Fruit fly (Drosophila melanogaster) whole organism, wandering third instar larva: Measurements from ENCODE around the gene CG3402.

ENCODE experiments used
- Abd-B ChIP-seq: fragments of >200 bp; optimal IDR thresholded peaks from 2 replicates; lab custom pipeline; 2017; ENCODE audit warnings: missing biosample characterization, missing genetic modification characterization
- CG32264 ChIP-seq: fragments of 200-800 bp; sonication (Bioruptor generic); optimal IDR thresholded peaks from 2 replicates; lab custom pipeline; 2016; ENCODE audit warnings: missing biosample characterization, missing genetic modification characterization
- CG9705 ChIP-seq: fragments of 200-800 bp; sonication (Bioruptor generic); optimal IDR thresholded peaks from 2 replicates; lab custom pipeline; 2018; ENCODE audit warnings: missing biosample characterization, mild to moderate bottlenecking, missing genetic modification characterization
- CrebA ChIP-seq: fragments of 200-800 bp; sonication (Bioruptor generic); optimal IDR thresholded peaks from 2 replicates; lab custom pipeline; 2016; ENCODE audit warnings: missing biosample characterization, mild to moderate bottlenecking, missing genetic modification characterization, borderline replicate concordance
- Dfd ChIP-seq: fragments of >200 bp; optimal IDR thresholded peaks from 2 replicates; lab custom pipeline; 2017; ENCODE audit warnings: missing biosample characterization, missing genetic modification characterization
- Dif ChIP-seq: fragments of 200-275, 200-300 bp; sonication (Bioruptor generic); optimal IDR thresholded peaks from 2 replicates; lab custom pipeline; 2018; ENCODE audit warnings: missing biosample characterization, missing genetic modification characterization; ENCODE audit not compliant: partially characterized antibody
- GATAd ChIP-seq: sonication (Bioruptor generic); optimal IDR thresholded peaks from 2 replicates; lab custom pipeline; 2016; ENCODE audit warnings: missing biosample characterization, missing genetic modification characterization
- HLH106 ChIP-seq: fragments of 200-800 bp; optimal IDR thresholded peaks from 3 replicates; lab custom pipeline; 2019; ENCODE audit warnings: missing biosample characterization, mild to moderate bottlenecking, missing genetic modification characterization, moderate library complexity
- Hnf4 ChIP-seq: fragments of 200-800 bp; sonication (Bioruptor generic); optimal IDR thresholded peaks from 2 replicates; lab custom pipeline; 2016; ENCODE audit warnings: missing biosample characterization, mild to moderate bottlenecking, missing genetic modification characterization
- Hr78 ChIP-seq: fragments of >200 bp; optimal IDR thresholded peaks from 2 replicates; lab custom pipeline; 2017; ENCODE audit warnings: missing biosample characterization, missing genetic modification characterization
- Hr83 ChIP-seq: fragments of 200-300 bp; sonication (Bioruptor generic); optimal IDR thresholded peaks from 2 replicates; lab custom pipeline; 2016; ENCODE audit warnings: missing biosample characterization, mild to moderate bottlenecking, missing genetic modification characterization, moderate library complexity; ENCODE audit not compliant: poor library complexity, severe bottlenecking
- Jra ChIP-seq: sonication (Bioruptor generic); optimal IDR thresholded peaks from 2 replicates; lab custom pipeline; 2016; ENCODE audit warnings: missing biosample characterization, missing genetic modification characterization
- Mio ChIP-seq: sonication (Bioruptor generic); optimal IDR thresholded peaks from 2 replicates; lab custom pipeline; 2016; ENCODE audit warnings: missing biosample characterization, missing genetic modification characterization
- Myc ChIP-seq: fragments of >200 bp; optimal IDR thresholded peaks from 2 replicates; lab custom pipeline; 2017
- N ChIP-seq: fragments of >200 bp; optimal IDR thresholded peaks from 2 replicates; lab custom pipeline; 2018; ENCODE audit warnings: missing biosample characterization, missing external identifiers, missing genetic modification characterization
- OdsH ChIP-seq: fragments of 200-800 bp; sonication (Bioruptor generic); optimal IDR thresholded peaks from 2 replicates; lab custom pipeline; 2016; ENCODE audit warnings: missing biosample characterization, mild to moderate bottlenecking, missing genetic modification characterization
- Rel ChIP-seq, 2 experiments: fragments of 200-800 bp; sonication (Bioruptor generic) in 1 of 2; optimal IDR thresholded peaks; 2 replicates in 1 of 2; 3 replicates in 1 of 2; lab custom pipeline; 2016 to 2019; ENCODE audit warnings: mild to moderate bottlenecking in 2 of 2, missing biosample characterization in 2 of 2, missing genetic modification characterization in 2 of 2, moderate library complexity in 1 of 2
- Sp1 ChIP-seq: fragments of 200-800 bp; sonication (Bioruptor generic); optimal IDR thresholded peaks from 3 replicates; lab custom pipeline; 2019; ENCODE audit warnings: missing biosample characterization, mild to moderate bottlenecking, missing genetic modification characterization, moderate library complexity
- Vsx2 ChIP-seq: fragments of 200-300, 225-300 bp; sonication (Bioruptor generic); optimal IDR thresholded peaks from 2 replicates; lab custom pipeline; 2018; ENCODE audit warnings: missing biosample characterization, missing genetic modification characterization; ENCODE audit not compliant: partially characterized antibody
- br ChIP-seq: fragments of 200-800 bp; sonication (Bioruptor generic); optimal IDR thresholded peaks from 2 replicates; lab custom pipeline; 2016; ENCODE audit warnings: missing biosample characterization, missing genetic modification characterization
- brk ChIP-seq: fragments of 200-800 bp; sonication (Bioruptor generic); optimal IDR thresholded peaks from 2 replicates; lab custom pipeline; 2016; ENCODE audit warnings: missing biosample characterization, mild to moderate bottlenecking, missing genetic modification characterization
- dl ChIP-seq, 2 experiments: fragments of 175-275, 200-275 bp in 1 of 2; fragments of 200-275 bp in 1 of 2; sonication (Bioruptor generic); optimal IDR thresholded peaks; lab custom pipeline; 2018; ENCODE audit warnings: mild to moderate bottlenecking in 2 of 2, missing biosample characterization in 2 of 2, missing genetic modification characterization in 2 of 2, moderate library complexity in 2 of 2; ENCODE audit not compliant: partially characterized antibody in 2 of 2, insufficient read depth in 1 of 2
- dmrt93B ChIP-seq: fragments of 200-800 bp; sonication (Bioruptor generic); optimal IDR thresholded peaks from 2 replicates; lab custom pipeline; 2018; ENCODE audit warnings: missing biosample characterization, mild to moderate bottlenecking, missing genetic modification characterization
- dsf ChIP-seq: sonication (Bioruptor generic); optimal IDR thresholded peaks from 2 replicates; lab custom pipeline; 2016; ENCODE audit warnings: missing biosample characterization, missing genetic modification characterization, borderline replicate concordance
- ey ChIP-seq: fragments of 200-800 bp; sonication (Bioruptor generic); optimal IDR thresholded peaks from 2 replicates; lab custom pipeline; 2016; ENCODE audit warnings: missing biosample characterization, missing genetic modification characterization
- foxo ChIP-seq, 2 experiments: fragments of 200-800 bp; sonication (Bioruptor generic); optimal IDR thresholded peaks; 2 replicates in 1 of 2; 3 replicates in 1 of 2; lab custom pipeline; 2016 to 2017; ENCODE audit warnings: missing biosample characterization in 2 of 2, missing genetic modification characterization in 2 of 2
- fru ChIP-seq: fragments of 200-800 bp; sonication (Bioruptor generic); optimal IDR thresholded peaks from 3 replicates; lab custom pipeline; 2016; ENCODE audit warnings: missing biosample characterization, mild to moderate bottlenecking, missing genetic modification characterization
- h ChIP-seq: fragments of 200-800 bp; sonication (Bioruptor generic); optimal IDR thresholded peaks from 3 replicates; lab custom pipeline; 2016; ENCODE audit warnings: missing biosample characterization, mild to moderate bottlenecking, missing genetic modification characterization
- jim ChIP-seq: fragments of 175-275, 200-325 bp; sonication (Bioruptor generic); optimal IDR thresholded peaks from 2 replicates; lab custom pipeline; 2016; ENCODE audit warnings: missing biosample characterization, mild to moderate bottlenecking, missing genetic modification characterization
- lola ChIP-seq: fragments of >200 bp; optimal IDR thresholded peaks from 2 replicates; lab custom pipeline; 2017; ENCODE audit warnings: missing biosample characterization, missing genetic modification characterization
- pan ChIP-seq: fragments of >200 bp; optimal IDR thresholded peaks from 2 replicates; lab custom pipeline; 2017
- psq ChIP-seq: fragments of 200-800 bp; sonication (Bioruptor generic); optimal IDR thresholded peaks from 3 replicates; lab custom pipeline; 2017; ENCODE audit warnings: missing biosample characterization, mild to moderate bottlenecking, missing genetic modification characterization, moderate library complexity
- rgr ChIP-seq: fragments of 200-800 bp; sonication (Bioruptor generic); optimal IDR thresholded peaks from 3 replicates; lab custom pipeline; 2016; ENCODE audit warnings: missing biosample characterization, mild to moderate bottlenecking, missing genetic modification characterization
- sage ChIP-seq: fragments of 200-800 bp; sonication (Bioruptor generic); optimal IDR thresholded peaks from 2 replicates; lab custom pipeline; 2016; ENCODE audit warnings: missing biosample characterization, mild to moderate bottlenecking, missing genetic modification characterization
- sv ChIP-seq: fragments of 200-800 bp; sonication (Bioruptor generic); optimal IDR thresholded peaks from 3 replicates; lab custom pipeline; 2016; ENCODE audit warnings: missing biosample characterization, missing genetic modification characterization
- tai ChIP-seq: sonication (Bioruptor generic); optimal IDR thresholded peaks from 2 replicates; lab custom pipeline; 2016; ENCODE audit warnings: missing biosample characterization, missing genetic modification characterization
- usp ChIP-seq: fragments of >200 bp; optimal IDR thresholded peaks from 2 replicates; lab custom pipeline; 2017; ENCODE audit warnings: missing biosample characterization, missing genetic modification characterization
- woc ChIP-seq: sonication (Bioruptor generic); optimal IDR thresholded peaks from 2 replicates; lab custom pipeline; 2016; ENCODE audit warnings: missing biosample characterization, mild to moderate bottlenecking, missing genetic modification characterization

Gene CG3402

dm6 chr3L:618347-619272 is 34.1 kb downstream of the CG3402 start:
- no peak for TF ChIP-seq N (GFP tag; lab: Kevin White, UChicago)
- TF ChIP-seq sage (GFP tag; lab: Kevin White, UChicago): peak; percentile 26
- TF ChIP-seq Dfd (GFP tag; lab: Kevin White, UChicago): no peak
- no peak for TF ChIP-seq Abd-B (GFP tag; lab: Kevin White, UChicago)
- peak; percentile 19 for TF ChIP-seq Rel (GFP tag; optimal IDR thresholded peaks at IDR 0.05; lab: Kevin White, UChicago)
- peak; percentile 64 for TF ChIP-seq Rel (tag; optimal IDR thresholded peaks at IDR 0.05; lab: Kevin White, UChicago)
- TF ChIP-seq dsf (GFP tag; lab: Kevin White, UChicago): peak; percentile 30
- peak; percentile 93 for TF ChIP-seq Sp1 (GFP tag; lab: Kevin White, UChicago)
- TF ChIP-seq CG9705: peak; percentile 78
- TF ChIP-seq rgr (GFP tag; lab: Kevin White, UChicago): peak; percentile 87
- peak; percentile 89 for TF ChIP-seq dmrt93B (GFP tag; lab: Kevin White, UChicago)
- TF ChIP-seq pan (lab: Kevin White, UChicago): no peak
- TF ChIP-seq OdsH (GFP tag; lab: Kevin White, UChicago): peak; percentile 85
- peak in 1 of 2 experiments; percentile 92 for TF ChIP-seq foxo (GFP tag; optimal IDR thresholded peaks at IDR 0.05; lab: Kevin White, UChicago)
- TF ChIP-seq fru: peak; percentile 91
- peak; percentile 48 for TF ChIP-seq CrebA
- peak; percentile 61 for TF ChIP-seq CG32264 (GFP tag; lab: Kevin White, UChicago)
- TF ChIP-seq brk (GFP tag; lab: Kevin White, UChicago): peak; percentile 4
- peak; percentile 87 for TF ChIP-seq br (GFP tag; lab: Kevin White, UChicago)
- TF ChIP-seq Vsx2 (GFP tag; lab: Kevin White, UChicago): peak; percentile 81
- peak; percentile 93 for TF ChIP-seq HLH106 (tag; lab: Kevin White, UChicago)
- peak; percentile 89 for TF ChIP-seq woc (GFP tag; lab: Kevin White, UChicago)
- peak; percentile 88 for TF ChIP-seq h (GFP tag; lab: Kevin White, UChicago)
- peak; percentile 90 for TF ChIP-seq ey (GFP tag; lab: Kevin White, UChicago)
- peak; percentile 17 for TF ChIP-seq jim (GFP tag; lab: Kevin White, UChicago)
- TF ChIP-seq dl (GFP tag; optimal IDR thresholded peaks at IDR 0.05; lab: Kevin White, UChicago; ENCODE audit: insufficient read depth in 1 of 2, partially characterized antibody in 2 of 2): no peak
- TF ChIP-seq Hnf4: peak; percentile 66
- peak; percentile 72 for TF ChIP-seq Jra
- TF ChIP-seq tai (GFP tag; lab: Kevin White, UChicago): peak; percentile 73
- peak; percentile 80 for TF ChIP-seq psq (GFP tag; lab: Kevin White, UChicago)
- TF ChIP-seq Hr83 (GFP tag; lab: Kevin White, UChicago): no peak
- TF ChIP-seq Dif: peak; percentile 47
- TF ChIP-seq sv (GFP tag; lab: Kevin White, UChicago): no peak

DNA sequence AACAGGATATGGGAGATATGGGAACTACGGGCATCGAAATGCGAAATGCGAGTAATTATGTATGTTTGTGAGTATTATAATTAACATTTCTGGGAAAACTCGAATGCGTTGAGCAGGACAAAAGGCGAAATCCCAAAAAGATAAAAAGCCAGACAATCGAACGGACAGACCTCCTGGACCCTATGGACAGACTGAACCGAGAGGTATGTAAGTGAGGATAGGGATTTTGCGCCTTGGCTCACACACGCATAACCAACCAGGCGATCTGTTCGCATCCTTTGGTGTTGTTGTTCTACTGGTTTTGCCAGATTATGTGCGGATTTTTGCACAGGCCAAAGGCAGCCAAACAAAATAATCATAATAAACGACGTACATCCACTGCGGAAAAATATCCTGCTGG is 34.8 kb downstream of the CG3402 start:
- TF ChIP-seq Abd-B (GFP tag; lab: Kevin White, UChicago): no peak
- TF ChIP-seq Vsx2 (GFP tag; lab: Kevin White, UChicago): peak; percentile 6

DNA sequence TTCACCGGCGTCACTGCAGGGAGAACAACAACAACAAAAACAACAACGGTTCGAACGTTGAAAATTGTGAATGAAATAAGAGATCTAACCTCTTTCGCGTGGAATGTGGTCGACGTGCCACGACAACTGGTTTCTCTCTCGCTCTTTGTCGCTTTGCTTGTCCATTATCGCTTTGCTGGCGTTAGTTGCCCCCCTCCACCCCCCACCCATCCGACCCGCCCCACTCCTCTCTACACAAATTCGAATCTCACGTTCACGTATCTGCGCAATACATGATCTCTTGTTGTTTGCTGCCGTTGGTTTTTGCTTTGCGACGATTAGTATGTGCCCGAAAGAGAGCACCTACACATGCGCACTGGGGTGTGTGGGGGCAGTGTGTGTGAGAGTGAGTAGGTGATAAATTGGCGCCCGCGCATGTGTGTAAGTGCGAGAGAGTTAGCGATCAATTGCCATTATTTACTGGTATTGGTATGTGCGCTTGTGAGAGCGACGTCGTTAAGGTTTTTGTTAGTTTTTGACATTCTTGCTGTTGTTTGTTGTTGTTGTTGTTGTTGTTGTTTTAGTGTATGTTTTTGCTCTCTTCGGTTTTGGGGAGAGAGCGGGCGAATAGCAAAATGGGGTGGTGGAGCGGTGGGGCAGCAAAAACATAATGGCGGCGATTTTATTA is 36.1 kb downstream of the CG3402 start:
- TF ChIP-seq Mio (GFP tag; lab: Kevin White, UChicago) (no peak), Myc (lab: Kevin White, UChicago) (no peak), Dfd (GFP tag; lab: Kevin White, UChicago) (no peak), Hr83 (GFP tag; lab: Kevin White, UChicago) (peak; percentile 3), pan (lab: Kevin White, UChicago) (no peak), Dif (peak; percentile 94), ey (GFP tag; lab: Kevin White, UChicago) (no peak), Hr78 (GFP tag; lab: Kevin White, UChicago) (peak; percentile 2), lola (GFP tag; lab: Kevin White, UChicago) (no peak), brk (GFP tag; lab: Kevin White, UChicago) (peak; percentile 40), dmrt93B (GFP tag; lab: Kevin White, UChicago) (no peak), OdsH (GFP tag; lab: Kevin White, UChicago) (no peak), Jra (no peak), Vsx2 (GFP tag; lab: Kevin White, UChicago) (peak; percentile 87), foxo (GFP tag; optimal IDR thresholded peaks at IDR 0.05; lab: Kevin White, UChicago) (peak in 1 of 2 experiments; percentile 2), CG32264 (GFP tag; lab: Kevin White, UChicago) (no peak), HLH106 (tag; lab: Kevin White, UChicago) (peak; percentile 6), fru (peak; percentile 53), Rel (GFP tag; optimal IDR thresholded peaks at IDR 0.05; lab: Kevin White, UChicago) (no peak), Rel (tag; optimal IDR thresholded peaks at IDR 0.05; lab: Kevin White, UChicago) (peak; percentile 66), CrebA (peak; percentile 76), N (GFP tag; lab: Kevin White, UChicago) (peak; percentile 85), GATAd (GFP tag; lab: Kevin White, UChicago) (no peak), psq (GFP tag; lab: Kevin White, UChicago) (peak; percentile 71), Hnf4 (no peak), dl (GFP tag; optimal IDR thresholded peaks at IDR 0.05; lab: Kevin White, UChicago; ENCODE audit: insufficient read depth in 1 of 2, partially characterized antibody in 2 of 2) (peak in 1 of 2 experiments; percentile 76), Abd-B (GFP tag; lab: Kevin White, UChicago) (no peak), usp (GFP tag; lab: Kevin White, UChicago) (no peak), Sp1 (GFP tag; lab: Kevin White, UChicago) (peak; percentile 27), rgr (GFP tag; lab: Kevin White, UChicago) (peak; percentile 34)
